Fruit fly (Drosophila melanogaster): Measurements from ENCODE around the gene JMJD7.

DNA sequence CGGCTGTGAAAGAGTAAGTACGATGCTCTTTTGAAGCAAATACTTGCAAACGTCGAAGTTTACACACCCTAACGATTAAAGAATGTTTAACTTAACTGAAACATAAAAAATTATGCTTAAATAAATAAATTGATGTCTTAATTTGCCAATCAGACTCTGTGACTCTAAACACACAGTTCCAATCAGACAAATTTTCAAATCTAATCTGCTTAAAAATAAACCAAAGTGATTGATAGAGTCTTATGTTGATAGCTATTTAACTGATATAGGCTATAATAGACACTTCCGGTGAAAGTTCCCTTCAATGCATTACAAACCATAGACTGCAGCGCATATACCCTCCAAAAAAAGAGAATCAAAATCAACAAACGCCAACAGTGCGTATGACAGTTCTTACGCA lies 1.5 kb upstream of the JMJD7 start:
- TF ChIP-seq CTCF (optimal IDR thresholded peaks at IDR 0.05): no peak
- no peak for TF ChIP-seq CG8478 (optimal IDR thresholded peaks at IDR 0.05)
